Fruit fly (Drosophila melanogaster) whole organism, embryonic: ENCODE measurements around the gene PGAP1.
A peak's percentile ranks its signal among the peaks of the same experiment; 100 is the strongest.

ENCODE experiments used
- Atf6 ChIP-seq: fragments of 200-800 bp; sonication (Bioruptor generic); IDR thresholded peaks from 2 replicates; pipeline ENCODE4 v1.3.6; 2022; ENCODE audit warnings: missing biosample characterization, missing genetic modification characterization
- Awh ChIP-seq: fragments of 200-800 bp; sonication (Bioruptor generic); IDR thresholded peaks from 2 replicates; pipeline ENCODE4, ENCODE4 v1.3.6; 2022; ENCODE audit warnings: missing biosample characterization, missing genetic modification characterization
- Bdp1 ChIP-seq: fragments of 200-800 bp; sonication (Bioruptor generic); optimal IDR thresholded peaks from 3 replicates; lab custom pipeline; 2016; ENCODE audit warnings: missing biosample characterization, missing genetic modification characterization
- CG10147 ChIP-seq: fragments of 200-800 bp; sonication (Bioruptor generic); optimal IDR thresholded peaks from 2 replicates; lab custom pipeline; 2019; ENCODE audit warnings: missing biosample characterization, mild to moderate bottlenecking, missing genetic modification characterization, moderate library complexity
- CG10267 ChIP-seq: fragments of 200-800 bp; sonication (Bioruptor generic); optimal IDR thresholded peaks from 2 replicates; lab custom pipeline; 2018; ENCODE audit warnings: missing biosample characterization, mild to moderate bottlenecking, missing genetic modification characterization, moderate library complexity
- CG10462 ChIP-seq: fragments of 200-800 bp; sonication (Bioruptor generic); optimal IDR thresholded peaks from 2 replicates; lab custom pipeline; 2016; ENCODE audit warnings: missing biosample characterization, missing genetic modification characterization
- CG12155 ChIP-seq: fragments of 200-800 bp; sonication (Bioruptor generic); optimal IDR thresholded peaks from 3 replicates; lab custom pipeline; 2016; ENCODE audit warnings: missing biosample characterization, missing genetic modification characterization
- CG12942 ChIP-seq: fragments of 200-800 bp; sonication (Bioruptor generic); optimal IDR thresholded peaks from 3 replicates; lab custom pipeline; 2016; ENCODE audit warnings: missing biosample characterization, missing genetic modification characterization
- CG14014 ChIP-seq: fragments of 200-800 bp; sonication (Bioruptor generic); IDR thresholded peaks from 2 replicates; pipeline ENCODE4 v1.3.6; 2022; ENCODE audit warnings: missing biosample characterization, missing genetic modification characterization
- CG14441 ChIP-seq: fragments of 200-800 bp; sonication (Bioruptor generic); IDR thresholded peaks from 2 replicates; pipeline ENCODE4 v1.3.6; 2022; ENCODE audit warnings: missing biosample characterization, missing genetic modification characterization
- CG1603 ChIP-seq: fragments of 200-800 bp; sonication (Bioruptor generic); optimal IDR thresholded peaks from 2 replicates; lab custom pipeline; 2019; ENCODE audit warnings: missing biosample characterization, mild to moderate bottlenecking, missing genetic modification characterization, moderate library complexity
- CG18619 ChIP-seq: fragments of 200-800 bp; sonication (Bioruptor generic); optimal IDR thresholded peaks from 3 replicates; lab custom pipeline; 2017; ENCODE audit warnings: missing biosample characterization, mild to moderate bottlenecking, missing genetic modification characterization
- CG2202 ChIP-seq: fragments of 200-800 bp; sonication (Bioruptor generic); optimal IDR thresholded peaks from 2 replicates; lab custom pipeline; 2018; ENCODE audit warnings: missing biosample characterization, mild to moderate bottlenecking, missing genetic modification characterization
- CG30403 ChIP-seq: fragments of 200-800 bp; sonication (Bioruptor generic); optimal IDR thresholded peaks from 3 replicates; lab custom pipeline; 2016; ENCODE audit warnings: missing biosample characterization, missing genetic modification characterization
- CG3065 ChIP-seq: fragments of 200-800 bp; sonication (Bioruptor generic); optimal IDR thresholded peaks from 2 replicates; lab custom pipeline; 2016; ENCODE audit warnings: missing biosample characterization, missing genetic modification characterization
- CG32532 ChIP-seq: fragments of 200-800 bp; sonication (Bioruptor generic); IDR thresholded peaks from 2 replicates; pipeline ENCODE4 v1.3.6; 2022; ENCODE audit warnings: missing biosample characterization, missing genetic modification characterization
- CG3281 ChIP-seq: fragments of 200-800 bp; sonication (Bioruptor generic); optimal IDR thresholded peaks from 3 replicates; lab custom pipeline; 2017; ENCODE audit warnings: missing biosample characterization, mild to moderate bottlenecking, missing genetic modification characterization
- CG4820 ChIP-seq: fragments of 200-800 bp; sonication (Bioruptor generic); optimal IDR thresholded peaks from 3 replicates; lab custom pipeline; 2016; ENCODE audit warnings: missing biosample characterization, missing genetic modification characterization
- CG5180 ChIP-seq: fragments of 200-800 bp; sonication (Bioruptor generic); optimal IDR thresholded peaks from 3 replicates; lab custom pipeline; 2017; ENCODE audit warnings: missing biosample characterization, missing genetic modification characterization, mild to moderate bottlenecking, moderate library complexity, missing genetic modification reagents
- CG7556 ChIP-seq: fragments of 200-800 bp; sonication (Bioruptor generic); optimal IDR thresholded peaks from 2 replicates; lab custom pipeline; 2017; ENCODE audit warnings: missing biosample characterization, mild to moderate bottlenecking, missing genetic modification characterization
- CG8281 ChIP-seq: fragments of 200-800 bp; sonication (Bioruptor generic); optimal IDR thresholded peaks from 2 replicates; lab custom pipeline; 2018; ENCODE audit warnings: missing biosample characterization, mild to moderate bottlenecking, missing genetic modification characterization, moderate library complexity
- CG9727 ChIP-seq: fragments of 200-800 bp; sonication (Bioruptor generic); optimal IDR thresholded peaks from 3 replicates; lab custom pipeline; 2017; ENCODE audit warnings: missing biosample characterization, mild to moderate bottlenecking, missing genetic modification characterization
- CG9932 ChIP-seq: fragments of 200-800 bp; sonication (Bioruptor generic); IDR thresholded peaks from 2 replicates; pipeline ENCODE4 v1.3.6; 2022; ENCODE audit warnings: missing biosample characterization, missing genetic modification characterization
- Dfd ChIP-seq, 2 experiments: fragments of >200 bp; optimal IDR thresholded peaks; 2 replicates each; lab custom pipeline; 2017; ENCODE audit warnings: missing biosample characterization in 2 of 2, missing genetic modification characterization in 2 of 2
- Dll ChIP-seq: fragments of 200-800 bp; sonication (Bioruptor generic); IDR thresholded peaks from 4 replicates; pipeline ENCODE4 v1.3.6; 2022; ENCODE audit warnings: missing biosample characterization, missing genetic modification characterization; ENCODE audit not compliant: partially characterized antibody
- Hr51 ChIP-seq, 2 experiments: fragments of 200-800 bp; sonication (Bioruptor generic); optimal IDR thresholded peaks; 2 replicates in 1 of 2; 3 replicates in 1 of 2; lab custom pipeline; 2016 to 2018; ENCODE audit warnings: missing biosample characterization in 2 of 2, missing genetic modification characterization in 2 of 2, mild to moderate bottlenecking in 1 of 2, moderate library complexity in 1 of 2
- MBD-R2 ChIP-seq: fragments of 200-800 bp; sonication (Bioruptor generic); IDR thresholded peaks from 2 replicates; pipeline ENCODE4 v1.3.6; 2022; ENCODE audit warnings: missing biosample characterization, missing genetic modification characterization
- NC2α ChIP-seq: fragments of 200-800 bp; sonication (Bioruptor generic); optimal IDR thresholded peaks from 2 replicates; lab custom pipeline; 2016; ENCODE audit warnings: missing biosample characterization, missing genetic modification characterization
- Nf-YB ChIP-seq: fragments of 200-800 bp; sonication (Bioruptor generic); optimal IDR thresholded peaks from 3 replicates; lab custom pipeline; 2019; ENCODE audit warnings: missing biosample characterization, mild to moderate bottlenecking, missing genetic modification characterization, moderate library complexity
- Nf-YC ChIP-seq: fragments of 200-800 bp; optimal IDR thresholded peaks from 3 replicates; lab custom pipeline; 2019; ENCODE audit warnings: missing biosample characterization, mild to moderate bottlenecking, missing genetic modification characterization, moderate library complexity
- Optix ChIP-seq: fragments of 200-800 bp; sonication (Bioruptor generic); IDR thresholded peaks from 3 replicates; pipeline ENCODE4 v1.3.6; 2022; ENCODE audit warnings: missing biosample characterization, missing genetic modification characterization
- Ptx1 ChIP-seq: fragments of 200-800 bp; sonication (Bioruptor generic); IDR thresholded peaks from 2 replicates; pipeline ENCODE4 v1.3.6; 2022; ENCODE audit warnings: missing biosample characterization, missing genetic modification characterization
- Sry-δ ChIP-seq: fragments of 200-800 bp; sonication (Bioruptor generic); optimal IDR thresholded peaks from 2 replicates; lab custom pipeline; 2016; ENCODE audit warnings: missing biosample characterization, missing genetic modification characterization
- Usf ChIP-seq: fragments of 200-800 bp; sonication (Bioruptor generic); optimal IDR thresholded peaks from 2 replicates; lab custom pipeline; 2017; ENCODE audit warnings: missing genotype, missing biosample characterization, missing genetic modification characterization
- ara ChIP-seq: fragments of 200-800 bp; sonication (Bioruptor generic); IDR thresholded peaks from 2 replicates; pipeline ENCODE4 v1.3.6; 2022; ENCODE audit warnings: missing biosample characterization, missing genetic modification characterization
- bsh ChIP-seq, 2 experiments: fragments of 200-800 bp; sonication (Bioruptor generic); optimal IDR thresholded peaks; 2 replicates each; lab custom pipeline; 2017 to 2018; ENCODE audit warnings: mild to moderate bottlenecking in 2 of 2, missing biosample characterization in 2 of 2, missing genetic modification characterization in 2 of 2, moderate library complexity in 1 of 2
- dmrt11E ChIP-seq: fragments of 200-800 bp; sonication (Bioruptor generic); optimal IDR thresholded peaks from 3 replicates; lab custom pipeline; 2018; ENCODE audit warnings: missing biosample characterization, mild to moderate bottlenecking, missing genetic modification characterization, moderate library complexity
- eve ChIP-seq, 2 experiments: fragments of >200 bp; optimal IDR thresholded peaks; 2 replicates each; lab custom pipeline; 2017; ENCODE audit warnings: missing biosample characterization in 2 of 2, missing genetic modification characterization in 2 of 2
- lab ChIP-seq: fragments of 200-800 bp; sonication (Bioruptor generic); optimal IDR thresholded peaks from 3 replicates; lab custom pipeline; 2017; ENCODE audit warnings: missing biosample characterization, missing genetic modification characterization, mild to moderate bottlenecking, moderate library complexity, missing genetic modification reagents
- lola ChIP-seq, 3 experiments: fragments of >200 bp in 2 of 3; fragments of 200-800 bp in 1 of 3; sonication (Bioruptor generic) in 1 of 3; optimal IDR thresholded peaks; 2 replicates each; lab custom pipeline; 2017 to 2019; ENCODE audit warnings: missing biosample characterization in 3 of 3, missing genetic modification characterization in 3 of 3, mild to moderate bottlenecking in 1 of 3, moderate library complexity in 1 of 3
- nmo ChIP-seq: fragments of 200-800 bp; sonication (Bioruptor generic); optimal IDR thresholded peaks from 2 replicates; lab custom pipeline; 2018; ENCODE audit warnings: missing biosample characterization, mild to moderate bottlenecking, missing genetic modification characterization, moderate library complexity
- sens ChIP-seq: fragments of 200-800 bp; sonication (Bioruptor generic); peaks from one replicate; lab custom pipeline; 2016; ENCODE audit warnings: missing biosample characterization, missing genetic modification characterization
- so ChIP-seq: fragments of 200-800 bp; sonication (Bioruptor generic); IDR thresholded peaks from 3 replicates; pipeline ENCODE4 v1.3.6; 2022; ENCODE audit warnings: missing biosample characterization, missing genetic modification characterization
- ssp ChIP-seq: fragments of 200-800 bp; sonication (Bioruptor generic); IDR thresholded peaks from 2 replicates; pipeline ENCODE4 v1.3.6; 2022; ENCODE audit warnings: missing biosample characterization, missing genetic modification characterization
- tin ChIP-seq: fragments of 200-800 bp; sonication (Bioruptor generic); optimal IDR thresholded peaks from 3 replicates; lab custom pipeline; 2016; ENCODE audit warnings: missing biosample characterization, missing genetic modification characterization
- ttk ChIP-seq: fragments of 200-800 bp; sonication (Bioruptor generic); IDR thresholded peaks from 2 replicates; pipeline ENCODE4 v2.1.2; 2022; ENCODE audit warnings: missing biosample characterization, missing genetic modification characterization
- usp ChIP-seq: fragments of >200 bp; optimal IDR thresholded peaks from 2 replicates; lab custom pipeline; 2017; ENCODE audit warnings: missing biosample characterization, missing genetic modification characterization
- wor ChIP-seq: fragments of 200-800 bp; sonication (Bioruptor generic); IDR thresholded peaks from 2 replicates; pipeline ENCODE4 v1.3.6; 2022; ENCODE audit warnings: missing biosample characterization, missing genetic modification characterization
- zen ChIP-seq: fragments of 200-800 bp; sonication (Bioruptor generic); optimal IDR thresholded peaks from 3 replicates; lab custom pipeline; 2018; ENCODE audit warnings: missing biosample characterization, mild to moderate bottlenecking, missing genetic modification characterization, moderate library complexity

PGAP1 gene

DNA sequence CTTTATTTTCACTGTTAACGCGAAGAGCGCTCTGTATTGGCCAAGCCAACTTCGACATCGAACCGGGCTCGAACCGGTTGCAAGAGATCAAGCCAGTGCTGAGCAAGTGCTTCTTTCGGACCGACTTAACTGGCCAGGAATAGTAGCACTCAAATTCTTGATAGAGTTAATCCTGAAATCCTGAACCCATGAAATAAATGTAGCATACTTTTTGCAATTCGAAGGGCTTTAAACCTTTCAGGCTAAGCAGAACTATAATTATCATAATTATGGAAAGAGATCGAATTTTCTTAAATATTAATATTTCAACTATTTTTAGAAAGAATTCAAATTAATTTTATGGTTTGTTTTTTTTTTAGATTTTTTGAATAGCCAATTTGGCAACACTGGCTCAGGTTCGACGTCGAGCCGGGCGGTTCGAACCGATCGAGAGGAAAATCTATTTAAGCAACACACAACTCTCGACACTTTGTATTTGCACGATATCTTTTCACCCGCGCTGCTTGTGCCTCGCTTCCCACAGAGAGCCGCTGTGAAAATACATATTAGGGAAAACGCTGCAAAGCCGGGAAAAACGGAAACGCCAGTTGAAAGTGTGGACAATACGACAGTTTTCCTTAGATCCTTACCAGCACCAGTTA, 8.9 kb upstream of the PGAP1 start, which contains the start of gene AdamTS-B (continued):
- TF ChIP-seq Optix (no peak), CG3281 (GFP tag; lab: Kevin White, UChicago) (peak; percentile 48), CG4820 (no peak), Hr51 (GFP tag; optimal IDR thresholded peaks at IDR 0.05; lab: Kevin White, UChicago) (peak in 1 of 2 experiments; percentile 65), Sry-δ (no peak), ssp (GFP tag; lab: Robert Waterston, UW) (peak; percentile 23; the same call in 1 of the 2 replicates), Bdp1 (no peak), CG10267 (peak; percentile 41), CG32532 (GFP tag; lab: Robert Waterston, UW) (peak; percentile 45; the same call in 1 of the 2 replicates), CG30403 (GFP tag; lab: Kevin White, UChicago) (peak; percentile 65), CG18619 (peak; percentile 14), Nf-YC (peak; percentile 25), nmo (GFP tag; lab: Kevin White, UChicago) (no peak), CG8281 (tag; lab: Kevin White, UChicago) (peak; percentile 21), Atf6 (GFP tag; lab: Robert Waterston, UW) (peak; percentile 56; the same call in 1 of the 2 replicates), CG14014 (GFP tag; lab: Robert Waterston, UW) (0 out of 2 replicates have a peak, but pooled peaks have one; percentile 20), dmrt11E (tag; lab: Kevin White, UChicago) (peak; percentile 49), bsh (GFP tag; optimal IDR thresholded peaks at IDR 0.05; lab: Kevin White, UChicago) (peak; percentile 46 to 47), CG1603 (no peak), MBD-R2 (no peak), wor (GFP tag; lab: Robert Waterston, UW) (peak; percentile 24; the same call in 1 of the 2 replicates), NC2α (GFP tag; lab: Kevin White, UChicago) (no peak), CG2202 (peak; percentile 3), Dll (no peak), CG9932 (GFP tag; lab: Robert Waterston, UW) (peak; percentile 63), sens (peak; percentile 88), CG5180 (GFP tag; lab: Kevin White, UChicago) (peak; percentile 98), Ptx1 (GFP tag; lab: Robert Waterston, UW) (peak; percentile 56), ttk (GFP tag; lab: Robert Waterston, UW) (peak; percentile 46; the same call in 1 of the 2 replicates), CG7556 (GFP tag; lab: Kevin White, UChicago) (peak; percentile 49), CG10147 (GFP tag; lab: Kevin White, UChicago) (peak; percentile 47), eve (GFP tag; optimal IDR thresholded peaks at IDR 0.05; lab: Kevin White, UChicago) (peak in 1 of 2 experiments; percentile 69), CG10462 (GFP tag; lab: Kevin White, UChicago) (peak; percentile 10), ara (GFP tag; lab: Robert Waterston, UW) (peak; percentile 5; the same call in 1 of the 2 replicates), lola (GFP tag; optimal IDR thresholded peaks at IDR 0.05; lab: Kevin White, UChicago) (peak in 1 of 3 experiments; percentile 62), CG14441 (no peak; the same call in 1 of the 2 replicates), zen (no peak), so (0 out of 3 replicates have a peak, but pooled peaks have one; percentile 51), CG12942 (GFP tag; lab: Kevin White, UChicago) (peak; percentile 1), tin (peak; percentile 16), Awh (GFP tag; lab: Robert Waterston, UW) (no peak), CG3065 (GFP tag; lab: Kevin White, UChicago) (no peak), Nf-YB (GFP tag; lab: Kevin White, UChicago) (peak; percentile 31), lab (GFP tag; lab: Kevin White, UChicago) (peak; percentile 32), CG9727 (GFP tag; lab: Kevin White, UChicago) (peak; percentile 40), Usf (GFP tag; lab: Kevin White, UChicago) (peak; percentile 17), Dfd (GFP tag; optimal IDR thresholded peaks at IDR 0.05; lab: Kevin White, UChicago) (no peak), CG12155 (GFP tag; lab: Kevin White, UChicago) (peak; percentile 15), usp (GFP tag; lab: Kevin White, UChicago) (no peak)
